Fruit fly (Drosophila melanogaster): ENCODE measurements around the gene Lint-O.

Gene Lint-O

dm6 chrX:2653533-2654296, 44.8 kb upstream of the Lint-O start (continued):
- TF ChIP-seq CG6813 (GFP tag; optimal IDR thresholded peaks at IDR 0.05), result peak; percentile 4
- TF ChIP-seq CG17359 (tag; optimal IDR thresholded peaks at IDR 0.05), result peak; percentile 57
- TF ChIP-seq D19A (tag; optimal IDR thresholded peaks at IDR 0.05), result peak; percentile 7
- TF ChIP-seq CG17568 (GFP tag; optimal IDR thresholded peaks at IDR 0.05), result peak; percentile 44
- peak; percentile 16 for TF ChIP-seq CG10543 (GFP tag; optimal IDR thresholded peaks at IDR 0.05)
- no peak for TF ChIP-seq CG15073 (GFP tag; optimal IDR thresholded peaks at IDR 0.05)
- TF ChIP-seq pum (GFP tag; optimal IDR thresholded peaks at IDR 0.05), result no peak
- peak; percentile 12 for TF ChIP-seq sqz (GFP tag; optimal IDR thresholded peaks at IDR 0.05)
- no peak for TF ChIP-seq crc (GFP tag; optimal IDR thresholded peaks at IDR 0.05)
- no peak for TF ChIP-seq ara (GFP tag; IDR thresholded peaks at IDR 0.05)
- TF ChIP-seq CG6254 (GFP tag; optimal IDR thresholded peaks at IDR 0.05), result peak; percentile 8
- TF ChIP-seq CG4854 (GFP tag; optimal IDR thresholded peaks at IDR 0.05), result no peak
- no peak for TF ChIP-seq MTF-1 (GFP tag; optimal IDR thresholded peaks at IDR 0.05; ENCODE audit: borderline replicate concordance)
- TF ChIP-seq CG4360 (GFP tag; IDR thresholded peaks at IDR 0.05), result peak; percentile 42
- TF ChIP-seq CG33557 (GFP tag; optimal IDR thresholded peaks at IDR 0.05), result no peak
- TF ChIP-seq cwo (GFP tag; optimal IDR thresholded peaks at IDR 0.05), result peak; percentile 90
- no peak for TF ChIP-seq Scr (GFP tag; IDR thresholded peaks at IDR 0.05; ENCODE audit: partially characterized antibody)
- TF ChIP-seq CG3163 (GFP tag; optimal IDR thresholded peaks at IDR 0.05), result no peak
- peak; percentile 26 for TF ChIP-seq wek (GFP tag; optimal IDR thresholded peaks at IDR 0.05)
- peak; percentile 82 for TF ChIP-seq sens (GFP tag)
- TF ChIP-seq pita (GFP tag; optimal IDR thresholded peaks at IDR 0.05), result no peak
- TF ChIP-seq mirr (GFP tag; optimal IDR thresholded peaks at IDR 0.05), result peak; percentile 24
- peak; percentile 18 for TF ChIP-seq odd (GFP tag; optimal IDR thresholded peaks at IDR 0.05)
- peak; percentile 12 for TF ChIP-seq CG12299 (tag; optimal IDR thresholded peaks at IDR 0.05)
- TF ChIP-seq Asciz (GFP tag; optimal IDR thresholded peaks at IDR 0.05), result peak; percentile 59
- TF ChIP-seq dysf (GFP tag; IDR thresholded peaks at IDR 0.05), result no peak
- TF ChIP-seq CG13296 (GFP tag; optimal IDR thresholded peaks at IDR 0.05), result peak; percentile 25
- TF ChIP-seq CG8924 (tag; optimal IDR thresholded peaks at IDR 0.05), result no peak
- no peak for TF ChIP-seq insv (GFP tag; optimal IDR thresholded peaks at IDR 0.05)
- no peak for TF ChIP-seq CG3281 (GFP tag; optimal IDR thresholded peaks at IDR 0.05)
- TF ChIP-seq lilli (GFP tag; optimal IDR thresholded peaks at IDR 0.05), result no peak
- no peak for TF ChIP-seq Fer3 (tag; optimal IDR thresholded peaks at IDR 0.05)
- TF ChIP-seq CTCF (GFP tag; optimal IDR thresholded peaks at IDR 0.05), result peak; percentile 21
- no peak for TF ChIP-seq CG7271 (tag; optimal IDR thresholded peaks at IDR 0.05)
- peak in 1 of 2 experiments; percentile 72 for TF ChIP-seq eve (GFP tag; optimal IDR thresholded peaks at IDR 0.05)
- no peak for TF ChIP-seq tll (GFP tag; optimal IDR thresholded peaks at IDR 0.05)
- no peak for TF ChIP-seq lola (GFP tag; optimal IDR thresholded peaks at IDR 0.05)
- TF ChIP-seq aop (GFP tag; IDR thresholded peaks at IDR 0.05), result no peak
- TF ChIP-seq sna (GFP tag; IDR thresholded peaks at IDR 0.05; ENCODE audit: partially characterized antibody), result no peak
- TF ChIP-seq peb (GFP tag; IDR thresholded peaks at IDR 0.05), result no peak
- no peak for TF ChIP-seq CG2199 (GFP tag; IDR thresholded peaks at IDR 0.05)
- TF ChIP-seq zfh2 (GFP tag; optimal IDR thresholded peaks at IDR 0.05), result no peak
- no peak for TF ChIP-seq CG9437 (GFP tag; optimal IDR thresholded peaks at IDR 0.05)
- no peak for TF ChIP-seq CG8388 (GFP tag; optimal IDR thresholded peaks at IDR 0.05)
- no peak for TF ChIP-seq CG4404 (GFP tag; IDR thresholded peaks at IDR 0.05)
- TF ChIP-seq Sry-β (GFP tag; optimal IDR thresholded peaks at IDR 0.05), result peak; percentile 5
- TF ChIP-seq Pdp1 (GFP tag; optimal IDR thresholded peaks at IDR 0.05), result peak in 1 of 2 experiments; percentile 64
- TF ChIP-seq chinmo (GFP tag; IDR thresholded peaks at IDR 0.05; ENCODE audit: partially characterized antibody), result 0 out of 4 replicates have a peak, but pooled peaks have one; percentile 30
